Fruit fly (Drosophila melanogaster) whole organism, embryonic: Measurements from ENCODE around the gene CG45218.

Source experiments
- Aef1 ChIP-seq: fragments of 200-800 bp; sonication (Bioruptor generic); IDR thresholded peaks from 3 replicates; pipeline ENCODE4 v1.3.6; 2022; ENCODE audit warnings: missing biosample characterization, missing genetic modification characterization
- Awh ChIP-seq: fragments of 200-800 bp; sonication (Bioruptor generic); IDR thresholded peaks from 2 replicates; pipeline ENCODE4, ENCODE4 v1.3.6; 2022; ENCODE audit warnings: missing biosample characterization, missing genetic modification characterization
- CG10979 ChIP-seq: fragments of 200-800 bp; sonication (Bioruptor generic); optimal IDR thresholded peaks from 2 replicates; lab custom pipeline; 2018; ENCODE audit warnings: missing biosample characterization, mild to moderate bottlenecking, missing genetic modification characterization, moderate library complexity
- CG14441 ChIP-seq: fragments of 200-800 bp; sonication (Bioruptor generic); IDR thresholded peaks from 2 replicates; pipeline ENCODE4 v1.3.6; 2022; ENCODE audit warnings: missing biosample characterization, missing genetic modification characterization
- CG14860 ChIP-seq: fragments of 200-800 bp; sonication (Bioruptor generic); IDR thresholded peaks from 3 replicates; pipeline ENCODE4 v1.3.6; 2022; ENCODE audit warnings: missing biosample characterization, missing genetic modification characterization; ENCODE audit not compliant: partially characterized antibody
- CG16813 ChIP-seq: fragments of 200-800 bp; sonication (Bioruptor generic); IDR thresholded peaks from 3 replicates; pipeline ENCODE4 v1.3.6; 2022; ENCODE audit warnings: missing biosample characterization, missing genetic modification characterization; ENCODE audit not compliant: partially characterized antibody
- CG17186 ChIP-seq: fragments of 200-800 bp; sonication (Bioruptor generic); optimal IDR thresholded peaks from 3 replicates; lab custom pipeline; 2017; ENCODE audit warnings: missing biosample characterization, missing genetic modification reagents, missing genetic modification characterization
- CG3065 ChIP-seq: fragments of 200-800 bp; sonication (Bioruptor generic); optimal IDR thresholded peaks from 2 replicates; lab custom pipeline; 2016; ENCODE audit warnings: missing biosample characterization, missing genetic modification characterization
- CG3163 ChIP-seq: fragments of 200-800 bp; sonication (Bioruptor generic); optimal IDR thresholded peaks from 3 replicates; lab custom pipeline; 2016; ENCODE audit warnings: missing biosample characterization, missing genetic modification characterization
- CG32767 ChIP-seq: fragments of 200-800 bp; sonication (Bioruptor generic); IDR thresholded peaks from 2 replicates; pipeline ENCODE4 v1.3.6; 2022; ENCODE audit warnings: missing biosample characterization, missing genetic modification characterization
- CG3995 ChIP-seq: fragments of 200-800 bp; sonication (Bioruptor generic); optimal IDR thresholded peaks from 3 replicates; lab custom pipeline; 2016; ENCODE audit warnings: missing biosample characterization, missing genetic modification characterization
- CG6791 ChIP-seq: fragments of 200-800 bp; sonication (Bioruptor generic); IDR thresholded peaks from 3 replicates; pipeline ENCODE4 v1.3.6; 2022; ENCODE audit warnings: missing biosample characterization, missing genetic modification characterization; ENCODE audit not compliant: partially characterized antibody
- CG7963 ChIP-seq: fragments of 200-800 bp; sonication (Bioruptor generic); IDR thresholded peaks from 3 replicates; pipeline ENCODE4 v1.3.6; 2022; ENCODE audit warnings: missing biosample characterization, missing genetic modification characterization; ENCODE audit not compliant: partially characterized antibody
- CG7987 ChIP-seq: fragments of 200-800 bp; sonication (Bioruptor generic); optimal IDR thresholded peaks from 2 replicates; lab custom pipeline; 2018; ENCODE audit warnings: missing biosample characterization, mild to moderate bottlenecking, missing genetic modification characterization, moderate library complexity
- CrebB ChIP-seq: fragments of 200-800 bp; sonication (Bioruptor generic); optimal IDR thresholded peaks from 3 replicates; lab custom pipeline; 2018; ENCODE audit warnings: missing biosample characterization, mild to moderate bottlenecking, missing genetic modification characterization
- D ChIP-seq, 2 experiments: fragments of 200-800 bp in 1 of 2; fragments of >200 bp in 1 of 2; sonication (Bioruptor generic) in 1 of 2; optimal IDR thresholded peaks; 2 replicates in 1 of 2; 3 replicates in 1 of 2; lab custom pipeline; 2017; ENCODE audit warnings: mild to moderate bottlenecking in 1 of 2, missing biosample characterization in 1 of 2, missing genetic modification characterization in 1 of 2, missing genetic modification reagents in 1 of 2
- ERR ChIP-seq: fragments of 200-800 bp; sonication (Bioruptor generic); optimal IDR thresholded peaks from 2 replicates; lab custom pipeline; 2016; ENCODE audit warnings: missing biosample characterization, missing genetic modification characterization
- Ets97D ChIP-seq: fragments of 200-800 bp; sonication (Bioruptor generic); optimal IDR thresholded peaks from 3 replicates; lab custom pipeline; 2016; ENCODE audit warnings: missing biosample characterization, missing genetic modification characterization
- GATAe ChIP-seq: fragments of 200-800 bp; sonication (Bioruptor generic); conservative IDR thresholded peaks from 2 replicates; pipeline ENCODE4 v1.3.6; 2022; ENCODE audit warnings: missing biosample characterization, missing genetic modification characterization
- MESR4 ChIP-seq: fragments of 200-800 bp; sonication (Bioruptor generic); optimal IDR thresholded peaks from 2 replicates; lab custom pipeline; 2018; ENCODE audit warnings: missing biosample characterization, mild to moderate bottlenecking, missing genetic modification characterization, moderate library complexity
- NC2β ChIP-seq: fragments of 200-800 bp; sonication (Bioruptor generic); optimal IDR thresholded peaks from 2 replicates; lab custom pipeline; 2016; ENCODE audit warnings: missing biosample characterization, missing genetic modification characterization
- Pdp1 ChIP-seq, 2 experiments: fragments of 200-800 bp; sonication (Bioruptor generic); optimal IDR thresholded peaks; 3 replicates each; lab custom pipeline; 2016; ENCODE audit warnings: missing biosample characterization in 2 of 2, missing genetic modification characterization in 2 of 2, mild to moderate bottlenecking in 1 of 2, moderate library complexity in 1 of 2
- Rfx ChIP-seq: fragments of 200-800 bp; sonication (Bioruptor generic); IDR thresholded peaks from 2 replicates; pipeline ENCODE4 v1.3.6; 2022; ENCODE audit warnings: missing biosample characterization, missing genetic modification characterization
- Sox102F ChIP-seq: fragments of 200-800 bp; sonication (Bioruptor generic); optimal IDR thresholded peaks from 2 replicates; lab custom pipeline; 2018; ENCODE audit warnings: missing biosample characterization, mild to moderate bottlenecking, missing genetic modification characterization, moderate library complexity
- Spps ChIP-seq: fragments of 200-800 bp; sonication (Bioruptor generic); optimal IDR thresholded peaks from 2 replicates; lab custom pipeline; 2018; ENCODE audit warnings: missing biosample characterization, mild to moderate bottlenecking, missing genetic modification characterization
- YL-1 ChIP-seq: fragments of 200-800 bp; sonication (Bioruptor generic); optimal IDR thresholded peaks from 3 replicates; lab custom pipeline; 2017; ENCODE audit warnings: missing biosample characterization, mild to moderate bottlenecking, missing genetic modification characterization
- al ChIP-seq: fragments of 200-800 bp; sonication (Bioruptor generic); IDR thresholded peaks from 2 replicates; pipeline ENCODE4 v1.3.6; 2022; ENCODE audit warnings: missing biosample characterization, missing genetic modification characterization
- aop ChIP-seq: fragments of 200-800 bp; sonication (Bioruptor generic); IDR thresholded peaks from 2 replicates; pipeline ENCODE4 v1.3.6; 2022; ENCODE audit warnings: missing biosample characterization, missing genetic modification characterization
- bab2 ChIP-seq: fragments of 200-800 bp; sonication (Bioruptor generic); optimal IDR thresholded peaks from 2 replicates; lab custom pipeline; 2016; ENCODE audit warnings: missing biosample characterization, missing genetic modification characterization
- bigmax ChIP-seq: fragments of 200-800 bp; sonication (Bioruptor generic); optimal IDR thresholded peaks from 2 replicates; lab custom pipeline; 2018; ENCODE audit warnings: missing biosample characterization, mild to moderate bottlenecking, missing genetic modification characterization
- cas ChIP-seq: fragments of 200-800 bp; sonication (Bioruptor generic); IDR thresholded peaks from 2 replicates; pipeline ENCODE4 v1.3.6; 2022; ENCODE audit warnings: missing biosample characterization, missing genetic modification characterization
- dysf ChIP-seq: fragments of 200-800 bp; sonication (Bioruptor generic); IDR thresholded peaks from 3 replicates; pipeline ENCODE4 v1.3.6; 2022; ENCODE audit warnings: missing biosample characterization, missing genetic modification characterization
- jumu ChIP-seq: fragments of 200-800 bp; sonication (Bioruptor generic); optimal IDR thresholded peaks from 3 replicates; lab custom pipeline; 2016; ENCODE audit warnings: missing biosample characterization, missing genetic modification characterization
- lov ChIP-seq, 2 experiments: fragments of 200-800 bp in 1 of 2; fragments of >200 bp in 1 of 2; sonication (Bioruptor generic) in 1 of 2; IDR thresholded peaks in 1 of 2; optimal IDR thresholded peaks in 1 of 2; 2 replicates in 1 of 2; 3 replicates in 1 of 2; pipeline versions ENCODE4 v1.3.6 to Lab custom; 2017 to 2022; ENCODE audit warnings: missing biosample characterization in 1 of 2, missing genetic modification characterization in 1 of 2
- maf-S ChIP-seq: fragments of 200-800 bp; sonication (Bioruptor generic); optimal IDR thresholded peaks from 2 replicates; lab custom pipeline; 2016; ENCODE audit warnings: missing biosample characterization, missing genetic modification characterization
- mld ChIP-seq: fragments of 200-800 bp; sonication (Bioruptor generic); IDR thresholded peaks from 3 replicates; pipeline ENCODE4 v1.3.6; 2022; ENCODE audit warnings: missing biosample characterization, missing genetic modification characterization; ENCODE audit not compliant: partially characterized antibody
- nom ChIP-seq: fragments of 200-800 bp; sonication (Bioruptor generic); optimal IDR thresholded peaks from 2 replicates; lab custom pipeline; 2017; ENCODE audit warnings: missing biosample characterization, missing genetic modification characterization, mild to moderate bottlenecking, moderate library complexity, missing genetic modification reagents
- phol ChIP-seq: fragments of 200-800 bp; sonication (Bioruptor generic); optimal IDR thresholded peaks from 3 replicates; lab custom pipeline; 2018; ENCODE audit warnings: missing biosample characterization, mild to moderate bottlenecking, missing genetic modification characterization, moderate library complexity
- pzg ChIP-seq: fragments of 200-800 bp; sonication (Bioruptor generic); optimal IDR thresholded peaks from 3 replicates; lab custom pipeline; 2018; ENCODE audit warnings: missing biosample characterization, mild to moderate bottlenecking, missing genetic modification characterization, moderate library complexity
- unc-4 ChIP-seq: fragments of 200-800 bp; sonication (Bioruptor generic); IDR thresholded peaks from 2 replicates; pipeline ENCODE4 v1.3.6; 2022; ENCODE audit warnings: missing biosample characterization, missing genetic modification characterization; ENCODE audit not compliant: partially characterized antibody
- vfl ChIP-seq: fragments of 200-800 bp; sonication (Bioruptor generic); optimal IDR thresholded peaks from 2 replicates; lab custom pipeline; 2016; ENCODE audit warnings: missing biosample characterization, missing genetic modification characterization
- vnd ChIP-seq: fragments of 200-800 bp; sonication (Bioruptor generic); IDR thresholded peaks from 3 replicates; pipeline ENCODE4 v1.3.6; 2022; ENCODE audit warnings: missing biosample characterization, missing genetic modification characterization; ENCODE audit not compliant: partially characterized antibody
- vvl ChIP-seq: fragments of 200-800 bp; sonication (Bioruptor generic); IDR thresholded peaks from 2 replicates; pipeline ENCODE4 v1.3.6; 2022; ENCODE audit warnings: missing biosample characterization, missing genetic modification characterization
- wdn ChIP-seq: fragments of 200-800 bp; sonication (Bioruptor generic); IDR thresholded peaks from 2 replicates; pipeline ENCODE4 v1.3.6; 2022; ENCODE audit warnings: missing biosample characterization, missing genetic modification characterization
- zfh2 ChIP-seq: fragments of 200-800 bp; sonication (Bioruptor generic); optimal IDR thresholded peaks from 2 replicates; lab custom pipeline; 2016; ENCODE audit warnings: missing biosample characterization, missing genetic modification characterization

CG45218 gene

DNA sequence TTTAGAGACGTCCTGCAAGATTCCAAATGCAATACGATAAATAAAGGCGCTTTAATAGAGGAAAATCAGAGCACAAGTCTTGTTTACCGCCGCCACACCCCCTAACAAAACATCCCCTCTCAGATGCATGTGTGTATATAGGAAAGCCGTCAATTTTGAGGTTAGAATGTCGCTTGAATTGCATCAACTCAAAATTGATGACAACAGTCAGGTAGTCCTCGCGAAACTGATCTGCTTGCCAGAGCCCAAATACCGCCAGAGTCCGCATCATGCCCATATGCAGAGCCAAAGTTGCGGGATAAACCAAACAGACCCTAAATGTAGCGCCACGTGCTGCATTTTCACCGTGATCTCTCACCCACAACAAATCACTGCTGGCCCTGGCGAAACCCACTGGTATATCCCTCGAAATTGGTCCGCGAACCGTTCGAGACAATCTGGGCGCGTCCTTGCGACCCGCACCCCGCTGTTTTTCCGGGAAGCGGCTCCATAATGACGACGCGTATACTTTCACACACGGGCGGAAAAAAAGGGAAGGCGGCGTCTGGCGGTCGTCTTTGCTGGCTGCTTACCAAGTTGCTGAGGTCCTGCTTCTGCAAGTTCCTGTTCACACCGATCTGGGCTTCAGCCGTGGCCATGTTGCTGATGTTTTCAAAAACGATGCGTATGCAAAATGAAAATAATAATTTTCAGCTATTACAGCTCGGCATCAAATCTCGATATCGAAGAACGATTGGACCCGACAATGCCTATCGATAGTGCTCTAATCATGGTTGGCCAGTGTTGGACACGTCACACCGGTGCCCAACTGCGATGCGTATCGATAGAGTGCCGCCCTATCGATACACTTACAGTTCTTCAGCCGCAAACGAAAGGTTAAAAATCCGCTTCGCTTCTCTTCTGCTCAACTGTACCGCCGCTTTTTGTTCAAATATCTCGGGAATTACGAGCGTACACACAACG is 27.6 kb downstream of the CG45218 start, which contains the start of the genes eIF2gamma and Set (continued):
- peak; percentile 78 for TF ChIP-seq CG3995 (GFP tag; lab: Kevin White, UChicago)
- peak; percentile 42 for TF ChIP-seq CG7987 (GFP tag; lab: Kevin White, UChicago)
- TF ChIP-seq Sox102F: no peak
- TF ChIP-seq Aef1: no peak
- TF ChIP-seq CG3065: peak; percentile 30
- TF ChIP-seq cas (GFP tag; lab: Robert Waterston, UW): 0 out of 2 replicates have a peak, but pooled peaks have one; percentile 29
- no peak for TF ChIP-seq CG14441 (GFP tag; lab: Robert Waterston, UW)
- peak; percentile 44; the same call in 1 of the 3 replicates for TF ChIP-seq dysf
- peak; percentile 95 for TF ChIP-seq bigmax
- TF ChIP-seq CG6791 (GFP tag; lab: Robert Waterston, UW): peak; percentile 99
- TF ChIP-seq Ets97D (GFP tag; lab: Kevin White, UChicago): peak; percentile 77
- TF ChIP-seq vfl (GFP tag; lab: Kevin White, UChicago): peak; percentile 35
- peak; percentile 10 for TF ChIP-seq CG10979 (tag; lab: Kevin White, UChicago)
- peak; percentile 18 for TF ChIP-seq nom (GFP tag; lab: Kevin White, UChicago)
- TF ChIP-seq maf-S: peak; percentile 17
- peak; percentile 96 for TF ChIP-seq pzg
- TF ChIP-seq MESR4 (GFP tag; lab: Kevin White, UChicago): peak; percentile 53
- peak; percentile 62 for TF ChIP-seq phol (tag; lab: Kevin White, UChicago)
- peak; percentile 86 for TF ChIP-seq Rfx (GFP tag; lab: Robert Waterston, UW)
- TF ChIP-seq GATAe (GFP tag; lab: Robert Waterston, UW): 0 out of 2 replicates have a peak, but pooled peaks have one; percentile 13
- TF ChIP-seq CG3163 (GFP tag; lab: Kevin White, UChicago): peak; percentile 9
- peak; percentile 2 for TF ChIP-seq NC2β (GFP tag; lab: Kevin White, UChicago)
- TF ChIP-seq CG16813 (GFP tag; lab: Robert Waterston, UW): peak; percentile 98
- peak; percentile 60 for TF ChIP-seq ERR (GFP tag; lab: Kevin White, UChicago)
- TF ChIP-seq Awh (GFP tag; lab: Robert Waterston, UW): 0 out of 2 replicates have a peak, but pooled peaks have one; percentile 7
- peak; percentile 96 for TF ChIP-seq CG14860 (GFP tag; lab: Robert Waterston, UW)
- peak; percentile 96 for TF ChIP-seq vnd (GFP tag; lab: Robert Waterston, UW)
- TF ChIP-seq zfh2 (GFP tag; lab: Kevin White, UChicago): peak; percentile 59
- TF ChIP-seq CrebB (tag; lab: Kevin White, UChicago): peak; percentile 42
- TF ChIP-seq unc-4 (GFP tag; lab: Robert Waterston, UW): peak; percentile 96
- TF ChIP-seq aop: no peak
- TF ChIP-seq YL-1 (GFP tag; lab: Kevin White, UChicago): peak; percentile 51
- peak; percentile 43 for TF ChIP-seq D (optimal IDR thresholded peaks at IDR 0.05; lab: Kevin White, UChicago)
- TF ChIP-seq D (GFP tag; optimal IDR thresholded peaks at IDR 0.05; lab: Kevin White, UChicago): no peak
- TF ChIP-seq vvl (GFP tag; lab: Robert Waterston, UW): peak; percentile 52
- 0 out of 2 replicates have a peak, but pooled peaks have one; percentile 13 for TF ChIP-seq wdn (GFP tag; lab: Robert Waterston, UW)
- TF ChIP-seq Pdp1 (GFP tag; optimal IDR thresholded peaks at IDR 0.05; lab: Kevin White, UChicago): peak in 1 of 2 experiments; percentile 12
- no peak for TF ChIP-seq Spps
- peak; percentile 87 for TF ChIP-seq CG17186 (GFP tag; lab: Kevin White, UChicago)
- peak; percentile 45 for TF ChIP-seq al (GFP tag; lab: Robert Waterston, UW)
- TF ChIP-seq mld (GFP tag; lab: Robert Waterston, UW): peak; percentile 99
- TF ChIP-seq CG32767 (GFP tag; lab: Robert Waterston, UW): 0 out of 2 replicates have a peak, but pooled peaks have one; percentile 44
- peak; percentile 98 for TF ChIP-seq CG7963 (GFP tag; lab: Robert Waterston, UW)
- TF ChIP-seq lov (optimal IDR thresholded peaks at IDR 0.05; lab: Kevin White, UChicago): no peak
- TF ChIP-seq lov (GFP tag; IDR thresholded peaks at IDR 0.05; lab: Robert Waterston, UW): no peak
- TF ChIP-seq jumu (GFP tag; lab: Kevin White, UChicago): peak; percentile 55
- TF ChIP-seq bab2 (GFP tag; lab: Kevin White, UChicago): peak; percentile 26
